Fruit fly (Drosophila melanogaster) whole organism, prepupa: ENCODE results near the gene brat.

Experiments
- Blimp-1 ChIP-seq: fragments of 200-800 bp; sonication (Bioruptor generic); optimal IDR thresholded peaks from 3 replicates; lab custom pipeline; 2017; ENCODE audit warnings: missing biosample characterization, missing genetic modification characterization, mild to moderate bottlenecking, moderate library complexity, missing genetic modification reagents
- CG10631 ChIP-seq: fragments of 200-800 bp; sonication (Bioruptor generic); optimal IDR thresholded peaks from 2 replicates; lab custom pipeline; 2016; ENCODE audit warnings: missing biosample characterization, missing genetic modification characterization
- CG10669 ChIP-seq: fragments of 200-800 bp; sonication (Bioruptor generic); optimal IDR thresholded peaks from 3 replicates; lab custom pipeline; 2018; ENCODE audit warnings: missing biosample characterization, mild to moderate bottlenecking, missing genetic modification characterization, moderate library complexity
- CG11294 ChIP-seq: fragments of 200-800 bp; sonication (Bioruptor generic); IDR thresholded peaks from 2 replicates; pipeline ENCODE4 v1.3.6; 2022; ENCODE audit warnings: missing biosample characterization, missing genetic modification characterization
- CG11762 ChIP-seq: fragments of 200-800 bp; sonication (Bioruptor generic); optimal IDR thresholded peaks from 3 replicates; lab custom pipeline; 2016; ENCODE audit warnings: missing biosample characterization, missing genetic modification characterization; ENCODE audit not compliant: insufficient read depth
- CG11902 ChIP-seq: fragments of 200-800 bp; sonication (Bioruptor generic); optimal IDR thresholded peaks from 3 replicates; lab custom pipeline; 2016; ENCODE audit warnings: missing biosample characterization, missing genetic modification characterization
- CG15336 ChIP-seq: fragments of 200-800 bp; sonication (Bioruptor generic); IDR thresholded peaks from 2 replicates; pipeline ENCODE4 v1.3.6; 2022; ENCODE audit warnings: missing biosample characterization, missing genetic modification characterization
- CG16779 ChIP-seq: fragments of 200-800 bp; sonication (Bioruptor generic); optimal IDR thresholded peaks from 3 replicates; lab custom pipeline; 2017; ENCODE audit warnings: missing biosample characterization, mild to moderate bottlenecking, missing genetic modification characterization
- CG3032 ChIP-seq: fragments of 200-800 bp; optimal IDR thresholded peaks from 2 replicates; lab custom pipeline; 2019; ENCODE audit warnings: missing biosample characterization, mild to moderate bottlenecking, missing genetic modification characterization, moderate library complexity
- CG32006 ChIP-seq: fragments of 200-800 bp; sonication (Bioruptor generic); optimal IDR thresholded peaks from 3 replicates; lab custom pipeline; 2017; ENCODE audit warnings: missing biosample characterization, mild to moderate bottlenecking, missing genetic modification characterization
- CG34406 ChIP-seq: fragments of 200-800 bp; sonication (Bioruptor generic); optimal IDR thresholded peaks from 3 replicates; lab custom pipeline; 2016; ENCODE audit warnings: missing biosample characterization, missing genetic modification characterization
- CG6163 ChIP-seq: fragments of 200-800 bp; sonication (Bioruptor generic); IDR thresholded peaks from 3 replicates; pipeline ENCODE4 v1.3.6; 2022; ENCODE audit warnings: missing biosample characterization, missing genetic modification characterization
- CG6276 ChIP-seq: fragments of 200-800 bp; sonication (Bioruptor generic); optimal IDR thresholded peaks from 2 replicates; lab custom pipeline; 2017; ENCODE audit warnings: missing biosample characterization, mild to moderate bottlenecking, missing genetic modification characterization
- CG6792 ChIP-seq: fragments of 200-800 bp; sonication (Bioruptor generic); optimal IDR thresholded peaks from 3 replicates; lab custom pipeline; 2016; ENCODE audit warnings: missing biosample characterization, missing genetic modification characterization
- CG6808 ChIP-seq: fragments of 200-800 bp; sonication (Bioruptor generic); optimal IDR thresholded peaks from 3 replicates; lab custom pipeline; 2017; ENCODE audit warnings: missing biosample characterization, missing genetic modification characterization, mild to moderate bottlenecking, moderate library complexity, missing genetic modification reagents
- CG6854 ChIP-seq: fragments of 200-800 bp; sonication (Bioruptor generic); optimal IDR thresholded peaks from 2 replicates; lab custom pipeline; 2017; ENCODE audit warnings: missing biosample characterization, mild to moderate bottlenecking, missing genetic modification characterization
- CG7368 ChIP-seq: fragments of 200-800 bp; sonication (Bioruptor generic); optimal IDR thresholded peaks from 3 replicates; lab custom pipeline; 2016; ENCODE audit warnings: missing biosample characterization, missing genetic modification characterization
- CG8319 ChIP-seq: fragments of 200-800 bp; sonication (Bioruptor generic); optimal IDR thresholded peaks from 3 replicates; lab custom pipeline; 2016; ENCODE audit warnings: missing biosample characterization, missing genetic modification characterization
- CG8632 ChIP-seq: fragments of 200-800 bp; sonication (Bioruptor generic); optimal IDR thresholded peaks from 3 replicates; lab custom pipeline; 2016; ENCODE audit warnings: missing biosample characterization, missing genetic modification characterization
- Eip75B ChIP-seq: fragments of 200-800 bp; sonication (Bioruptor generic); optimal IDR thresholded peaks from 3 replicates; lab custom pipeline; 2016; ENCODE audit warnings: missing biosample characterization, missing genetic modification characterization
- Eip78C ChIP-seq: fragments of 200-800 bp; sonication (Bioruptor generic); peaks from one replicate; lab custom pipeline; 2016; ENCODE audit warnings: missing biosample characterization, missing genetic modification characterization
- Ets21C ChIP-seq: fragments of 200-800 bp; sonication (Bioruptor generic); optimal IDR thresholded peaks from 3 replicates; lab custom pipeline; 2016; ENCODE audit warnings: missing biosample characterization, missing genetic modification characterization
- Ets96B ChIP-seq: fragments of 200-800 bp; optimal IDR thresholded peaks from 2 replicates; lab custom pipeline; 2019; ENCODE audit warnings: missing biosample characterization, mild to moderate bottlenecking, missing genetic modification characterization, moderate library complexity
- Gug ChIP-seq: fragments of 200-800 bp; sonication (Bioruptor generic); IDR thresholded peaks from 2 replicates; pipeline ENCODE4 v1.3.6; 2022; ENCODE audit warnings: missing biosample characterization, missing genetic modification characterization
- Hr38 ChIP-seq: sonication (Bioruptor generic); optimal IDR thresholded peaks from 2 replicates; lab custom pipeline; 2016; ENCODE audit warnings: missing biosample characterization, missing genetic modification characterization
- Hr39 ChIP-seq: fragments of 200-800 bp; sonication (Bioruptor generic); optimal IDR thresholded peaks from 2 replicates; lab custom pipeline; 2016; ENCODE audit warnings: missing biosample characterization, missing genetic modification characterization
- Lpt ChIP-seq: fragments of 200-800 bp; sonication (Bioruptor generic); optimal IDR thresholded peaks from 3 replicates; lab custom pipeline; 2016; ENCODE audit warnings: missing biosample characterization, missing genetic modification characterization
- Met ChIP-seq: fragments of 200-800 bp; sonication (Bioruptor generic); optimal IDR thresholded peaks from 3 replicates; lab custom pipeline; 2016; ENCODE audit warnings: missing biosample characterization, missing genetic modification characterization
- Smox ChIP-seq: fragments of 200-800 bp; sonication (Bioruptor generic); optimal IDR thresholded peaks from 3 replicates; lab custom pipeline; 2016; ENCODE audit warnings: missing biosample characterization, missing genetic modification characterization
- Sox102F ChIP-seq: fragments of 200-800 bp; sonication (Bioruptor generic); optimal IDR thresholded peaks from 2 replicates; lab custom pipeline; 2016; ENCODE audit warnings: missing biosample characterization, mild to moderate bottlenecking, missing genetic modification characterization
- Sox14 ChIP-seq: fragments of 200-800 bp; sonication (Bioruptor generic); optimal IDR thresholded peaks from 3 replicates; lab custom pipeline; 2016; ENCODE audit warnings: missing biosample characterization, missing genetic modification characterization
- Sox15 ChIP-seq: fragments of 200-800 bp; sonication (Bioruptor generic); optimal IDR thresholded peaks from 3 replicates; lab custom pipeline; 2016; ENCODE audit warnings: missing biosample characterization, missing genetic modification characterization
- acj6 ChIP-seq: fragments of 200-800 bp; sonication (Bioruptor generic); optimal IDR thresholded peaks from 3 replicates; lab custom pipeline; 2016; ENCODE audit warnings: missing biosample characterization, missing genetic modification characterization
- dsx ChIP-seq: fragments of 200-800 bp; optimal IDR thresholded peaks from 3 replicates; lab custom pipeline; 2019; ENCODE audit warnings: missing biosample characterization, mild to moderate bottlenecking, missing genetic modification characterization, moderate library complexity; ENCODE audit not compliant: poor library complexity, severe bottlenecking
- eg ChIP-seq: fragments of 200-800 bp; sonication (Bioruptor generic); IDR thresholded peaks from 3 replicates; pipeline ENCODE4 v1.3.6; 2022; ENCODE audit warnings: missing biosample characterization, missing genetic modification characterization
- esn ChIP-seq: fragments of 200-800 bp; sonication (Bioruptor generic); optimal IDR thresholded peaks from 2 replicates; lab custom pipeline; 2016; ENCODE audit warnings: missing biosample characterization, mild to moderate bottlenecking, missing genetic modification characterization, moderate library complexity
- fd59A ChIP-seq: fragments of 200-800 bp; sonication (Bioruptor generic); optimal IDR thresholded peaks from 2 replicates; lab custom pipeline; 2017; ENCODE audit warnings: missing biosample characterization, mild to moderate bottlenecking, missing genetic modification characterization, missing genetic modification reagents
- fd85E ChIP-seq: fragments of 200-800 bp; sonication (Bioruptor generic); optimal IDR thresholded peaks from 3 replicates; lab custom pipeline; 2016; ENCODE audit warnings: missing biosample characterization, missing genetic modification characterization
- fkh ChIP-seq: fragments of 200-800 bp; sonication (Bioruptor generic); optimal IDR thresholded peaks from 3 replicates; lab custom pipeline; 2017; ENCODE audit warnings: missing biosample characterization, mild to moderate bottlenecking, missing genetic modification characterization, moderate library complexity
- salr ChIP-seq, 2 experiments: fragments of 200-800 bp; sonication (Bioruptor generic); optimal IDR thresholded peaks; 3 replicates each; lab custom pipeline; 2016 to 2018; ENCODE audit warnings: missing biosample characterization in 2 of 2, missing genetic modification characterization in 2 of 2, mild to moderate bottlenecking in 1 of 2
- spab ChIP-seq: fragments of 200-800 bp; sonication (Bioruptor generic); optimal IDR thresholded peaks from 2 replicates; lab custom pipeline; 2017; ENCODE audit warnings: missing biosample characterization, mild to moderate bottlenecking, missing genetic modification characterization, missing genetic modification reagents
- ss ChIP-seq, 2 experiments: fragments of 200-800 bp; sonication (Bioruptor generic); optimal IDR thresholded peaks; 2 replicates in 1 of 2; 3 replicates in 1 of 2; lab custom pipeline; 2017 to 2018; ENCODE audit warnings: mild to moderate bottlenecking in 2 of 2, missing biosample characterization in 2 of 2, missing genetic modification characterization in 2 of 2, moderate library complexity in 1 of 2
- svp ChIP-seq: fragments of 200-800 bp; sonication (Bioruptor generic); peaks from one replicate; lab custom pipeline; 2016; ENCODE audit warnings: missing biosample characterization, missing genetic modification characterization
- vri ChIP-seq: fragments of 200-800 bp; sonication (Bioruptor generic); optimal IDR thresholded peaks from 3 replicates; lab custom pipeline; 2016; ENCODE audit warnings: missing biosample characterization, mild to moderate bottlenecking, missing genetic modification characterization

brat gene

dm6 chr2L:19201841-19202240 lies 68.2 kb downstream of the brat start (continued):
- TF ChIP-seq CG6163 (peak; percentile 87), CG32006 (GFP tag; lab: Kevin White, UChicago) (peak; percentile 52), dsx (GFP tag; lab: Kevin White, UChicago) (peak; percentile 62), svp (GFP tag; lab: Kevin White, UChicago) (peak; percentile 81), eg (peak; percentile 56; the same call in 2 of the 3 replicates), CG6276 (GFP tag; lab: Kevin White, UChicago) (peak; percentile 51), Sox102F (peak; percentile 74), CG15336 (peak; percentile 67), CG11762 (no peak), salr (GFP tag; optimal IDR thresholded peaks at IDR 0.05; lab: Kevin White, UChicago) (peak in 1 of 2 experiments; percentile 33), CG10631 (GFP tag; lab: Kevin White, UChicago) (peak; percentile 66), Sox15 (GFP tag; lab: Kevin White, UChicago) (no peak), fd85E (GFP tag; lab: Kevin White, UChicago) (no peak), CG16779 (tag; lab: Kevin White, UChicago) (no peak), Smox (GFP tag; lab: Kevin White, UChicago) (peak; percentile 68), Hr38 (GFP tag; lab: Kevin White, UChicago) (no peak), CG11294 (GFP tag; lab: Robert Waterston, UW) (0 out of 2 replicates have a peak, but pooled peaks have one; percentile 13), Hr39 (GFP tag; lab: Kevin White, UChicago) (peak; percentile 59), Ets21C (peak; percentile 39), CG7368 (GFP tag; lab: Kevin White, UChicago) (peak; percentile 13), esn (peak; percentile 73), Met (GFP tag; lab: Kevin White, UChicago) (peak; percentile 77), Blimp-1 (GFP tag; lab: Kevin White, UChicago) (peak; percentile 13)
- TF ChIP-seq, all 60 proteins: peak for 49

DNA sequence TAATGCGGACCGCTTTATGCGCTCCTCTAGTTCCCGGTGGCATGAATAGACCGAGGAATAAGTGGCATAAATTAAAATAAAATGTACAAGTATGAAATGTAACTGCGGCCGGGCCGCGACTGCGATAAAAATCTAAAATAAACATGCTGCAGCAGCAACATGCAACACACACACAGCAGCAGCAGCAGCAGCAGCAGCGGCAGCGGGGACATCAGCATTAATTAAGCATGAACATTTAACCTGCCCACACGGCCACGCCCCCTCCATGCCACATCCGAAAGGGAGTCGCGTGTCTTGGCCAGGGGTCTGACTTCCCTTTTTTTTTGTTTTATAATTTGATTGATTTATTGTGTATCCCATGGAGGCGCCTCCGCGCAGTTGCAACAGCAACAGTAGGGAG lies 70.9 kb downstream of the brat start:
- TF ChIP-seq ss (GFP tag; optimal IDR thresholded peaks at IDR 0.05; lab: Kevin White, UChicago) (peak in 1 of 2 experiments; percentile 75), vri (GFP tag; lab: Kevin White, UChicago) (no peak)

DNA sequence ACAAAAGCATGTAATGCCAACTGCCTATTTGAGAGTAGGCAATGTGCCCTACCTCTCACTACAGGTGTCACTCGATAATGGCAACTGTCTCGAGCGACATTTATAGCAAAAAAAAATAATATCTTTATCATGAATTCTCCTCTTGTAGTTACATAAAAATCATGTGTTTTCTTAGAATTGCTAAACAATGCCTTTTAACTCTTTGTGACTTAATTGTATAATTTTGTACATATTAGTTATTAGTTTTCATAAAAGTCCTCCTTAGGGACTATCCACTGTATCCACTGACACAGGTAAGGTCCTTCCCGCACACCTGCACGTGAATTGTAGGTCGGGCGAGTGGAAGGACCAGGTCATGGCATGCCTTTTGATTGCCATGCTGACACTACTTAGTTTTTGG lies 75.3 kb downstream of the brat start:
- no peak for TF ChIP-seq esn
- no peak for TF ChIP-seq CG6163
- peak; percentile 15 for TF ChIP-seq Eip78C (GFP tag; lab: Kevin White, UChicago)
- peak; percentile 30 for TF ChIP-seq svp (GFP tag; lab: Kevin White, UChicago)

DNA sequence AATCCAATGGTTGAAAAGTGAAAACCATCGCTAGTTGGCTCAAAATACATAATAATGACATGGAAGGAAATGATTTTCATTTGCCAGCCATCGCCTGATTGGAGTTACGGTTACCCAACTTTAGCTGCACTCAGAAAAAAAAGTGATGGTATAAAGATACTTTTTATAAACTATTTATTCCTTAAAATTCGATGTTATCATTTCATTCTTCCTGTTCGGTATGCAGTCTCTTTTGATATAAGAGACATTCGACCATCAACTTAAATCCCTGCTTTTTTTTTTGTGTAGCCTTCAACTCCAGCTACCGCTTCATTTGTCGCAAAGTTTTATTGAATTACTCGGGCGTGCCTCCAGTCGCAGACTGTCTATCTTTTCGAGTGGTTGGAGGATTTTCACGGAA lies 78.8 kb downstream of the brat start:
- no peak for TF ChIP-seq fd59A (GFP tag; lab: Kevin White, UChicago)
- TF ChIP-seq fd85E (GFP tag; lab: Kevin White, UChicago) = no peak
- no peak for TF ChIP-seq CG8319 (GFP tag; lab: Kevin White, UChicago)
- no peak for TF ChIP-seq Ets96B (tag; lab: Kevin White, UChicago)
- no peak for TF ChIP-seq CG11902 (GFP tag; lab: Kevin White, UChicago)
- TF ChIP-seq fkh (GFP tag; lab: Kevin White, UChicago) = no peak
- no peak for TF ChIP-seq spab (GFP tag; lab: Kevin White, UChicago)
- TF ChIP-seq acj6 (GFP tag; lab: Kevin White, UChicago) = no peak
- TF ChIP-seq Eip75B (GFP tag; lab: Kevin White, UChicago) = no peak
- TF ChIP-seq Lpt = no peak
- TF ChIP-seq CG10631 (GFP tag; lab: Kevin White, UChicago) = peak; percentile 0
- no peak for TF ChIP-seq CG3032
- TF ChIP-seq vri (GFP tag; lab: Kevin White, UChicago) = no peak
- no peak for TF ChIP-seq CG6792
- TF ChIP-seq CG11294 (GFP tag; lab: Robert Waterston, UW) = no peak
- no peak for TF ChIP-seq CG15336
- TF ChIP-seq Hr38 (GFP tag; lab: Kevin White, UChicago) = no peak
- no peak for TF ChIP-seq CG10669 (GFP tag; lab: Kevin White, UChicago)
- TF ChIP-seq CG8632 (GFP tag; lab: Kevin White, UChicago) = no peak
- no peak for TF ChIP-seq CG11762
- no peak for TF ChIP-seq CG6276 (GFP tag; lab: Kevin White, UChicago)
- TF ChIP-seq Ets21C = no peak
- TF ChIP-seq CG34406 = no peak
- no peak for TF ChIP-seq salr (GFP tag; optimal IDR thresholded peaks at IDR 0.05; lab: Kevin White, UChicago)
- TF ChIP-seq CG6854 (GFP tag; lab: Kevin White, UChicago) = no peak
- TF ChIP-seq Sox14 = no peak
- TF ChIP-seq esn = no peak
- TF ChIP-seq CG6808 (GFP tag; lab: Kevin White, UChicago) = no peak
- no peak for TF ChIP-seq Blimp-1 (GFP tag; lab: Kevin White, UChicago)
- TF ChIP-seq Smox (GFP tag; lab: Kevin White, UChicago) = no peak
- TF ChIP-seq eg = no peak
- TF ChIP-seq Gug (GFP tag; lab: Robert Waterston, UW) = no peak
- TF ChIP-seq ss (GFP tag; optimal IDR thresholded peaks at IDR 0.05; lab: Kevin White, UChicago) = no peak
